Fruit fly (Drosophila melanogaster) S2 (cell line): ENCODE results near the gene TwdlY.

Source experiments
- CG8478 ChIP-seq: fragments of >200 bp; optimal IDR thresholded peaks from 2 replicates; lab custom pipeline; 2018
- CTCF ChIP-seq, 2 experiments: fragments of >200 bp; optimal IDR thresholded peaks; 2 replicates each; lab custom pipeline; 2018

dm6 chrX:16766868-16767431, 32.2 kb downstream of the TwdlY start:
- TF ChIP-seq CTCF (optimal IDR thresholded peaks at IDR 0.05; lab: Kevin White, UChicago) (no peak), CG8478 (lab: Kevin White, UChicago) (no peak)
